Worm (Caenorhabditis elegans): ENCODE data around the gene Y67D8C.7.

Y67D8C.7 gene

DNA sequence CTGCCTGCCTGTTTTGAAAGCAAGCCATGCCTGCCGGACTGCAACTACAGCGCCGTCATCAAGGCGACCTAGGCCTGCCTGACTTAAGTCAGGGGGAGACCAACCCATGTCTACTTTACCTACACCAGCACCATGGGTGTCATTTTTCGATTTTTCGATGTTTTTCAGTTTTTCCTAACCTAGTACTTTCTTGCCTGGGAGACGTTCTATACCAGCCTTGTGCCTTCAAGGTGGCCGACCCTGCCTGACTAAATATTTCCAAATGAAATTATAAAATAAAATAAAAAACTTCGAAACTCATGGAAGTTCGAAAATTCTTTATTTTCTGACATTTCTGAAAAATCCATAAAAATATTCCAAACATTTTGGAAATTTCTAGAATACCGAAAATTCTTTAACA lies 10.1 kb upstream of the Y67D8C.7 start:
- TF ChIP-seq nhr-237 (tag; optimal IDR thresholded peaks at IDR 0.05) (no peak), hlh-4 (tag; optimal IDR thresholded peaks at IDR 0.05) (no peak), grh-1 (GFP tag; IDR thresholded peaks at IDR 0.05) (no peak), mab-9 (GFP tag; IDR thresholded peaks at IDR 0.05) (no peak), sup-37 (GFP tag; optimal IDR thresholded peaks at IDR 0.05) (no peak), fkh-8 (tag; optimal IDR thresholded peaks at IDR 0.05) (no peak), ceh-82 (tag; optimal IDR thresholded peaks at IDR 0.05) (no peak), nhr-84 (tag; optimal IDR thresholded peaks at IDR 0.05) (no peak), egl-13 (tag; optimal IDR thresholded peaks at IDR 0.05) (no peak), dsc-1 (tag; optimal IDR thresholded peaks at IDR 0.05) (no peak), sox-4 (tag; optimal IDR thresholded peaks at IDR 0.05) (no peak), lin-35 (GFP tag; optimal IDR thresholded peaks at IDR 0.05) (no peak), pag-3 (tag; optimal IDR thresholded peaks at IDR 0.05; ENCODE audit: borderline replicate concordance, insufficient read depth) (no peak), zip-4 (GFP tag; optimal IDR thresholded peaks at IDR 0.05) (no peak), lir-3 (tag; optimal IDR thresholded peaks at IDR 0.05; ENCODE audit: poor library complexity) (no peak), nhr-28 (tag; optimal IDR thresholded peaks at IDR 0.05) (no peak), mdl-1 (tag; optimal IDR thresholded peaks at IDR 0.05) (no peak), elt-2 (tag; optimal IDR thresholded peaks at IDR 0.05) (no peak), rnt-1 (tag; optimal IDR thresholded peaks at IDR 0.05) (no peak)

DNA sequence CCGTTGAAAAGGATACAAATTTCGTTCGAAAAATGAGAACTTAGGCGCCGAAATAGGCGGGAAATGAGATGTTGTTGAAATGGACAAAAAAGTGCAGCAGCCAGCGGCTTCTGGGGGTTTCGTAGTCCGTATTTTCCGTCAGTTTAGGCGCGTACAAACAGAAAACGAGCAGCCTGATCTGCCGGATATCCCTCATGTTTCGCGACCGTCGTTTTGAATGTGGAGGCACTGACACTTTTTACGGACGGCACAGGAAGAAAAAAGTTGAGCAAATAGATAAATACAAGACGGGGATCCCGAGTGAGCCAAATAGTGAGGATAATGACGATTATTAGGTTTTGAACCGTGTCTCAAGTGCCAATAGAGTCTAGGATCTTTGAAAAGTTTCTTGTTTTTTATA lies 9.5 kb upstream of the Y67D8C.7 start, which contains the start of gene Y67D8C.22:
TSS of gene Y67D8C.22 (minus strand) at position 101 of the 400 bp plus-strand sequence.
- TF ChIP-seq tlp-1 (tag; optimal IDR thresholded peaks at IDR 0.05) (no peak), mep-1 (tag; optimal IDR thresholded peaks at IDR 0.05) (no peak), xbp-1 (tag; optimal IDR thresholded peaks at IDR 0.05) (no peak), zag-1 (tag; optimal IDR thresholded peaks at IDR 0.05) (no peak), efl-3 (GFP tag; optimal IDR thresholded peaks at IDR 0.05) (no peak), mab-9 (GFP tag; IDR thresholded peaks at IDR 0.05) (no peak), vab-15 (tag; optimal IDR thresholded peaks at IDR 0.05) (no peak)

DNA sequence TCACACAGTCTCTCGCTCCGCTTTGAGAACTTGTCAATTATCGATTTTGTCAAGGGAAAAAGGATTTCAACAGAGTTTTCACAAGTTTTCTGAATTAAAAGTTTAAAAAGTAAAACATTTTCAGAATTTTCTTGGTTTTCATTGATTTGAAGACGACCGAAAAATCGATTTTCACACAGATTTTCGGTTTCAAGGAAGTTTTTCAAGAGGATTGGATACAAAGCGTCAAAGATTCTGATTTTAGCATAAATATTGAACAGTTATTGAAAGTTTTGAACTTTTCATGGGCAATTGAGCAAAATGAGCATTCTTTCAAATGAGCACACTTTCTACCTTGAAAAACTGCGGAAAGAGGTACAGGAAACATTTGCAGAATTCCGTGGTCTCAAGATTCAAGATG lies 5.3 kb upstream of the Y67D8C.7 start, which contains the start of gene Y67D8C.2:
TSS of gene Y67D8C.2 (plus strand) at position 301 of the 400 bp plus-strand sequence.
- TF ChIP-seq nhr-90 (tag; optimal IDR thresholded peaks at IDR 0.05; ENCODE audit: poor library complexity), result no peak
- TF ChIP-seq C04F5.9 (tag; optimal IDR thresholded peaks at IDR 0.05), result no peak
- TF ChIP-seq pax-3 (tag; optimal IDR thresholded peaks at IDR 0.05), result no peak
- no peak for TF ChIP-seq pqm-1 (tag; optimal IDR thresholded peaks at IDR 0.05)
- TF ChIP-seq mab-9 (GFP tag; IDR thresholded peaks at IDR 0.05), result no peak
- no peak for TF ChIP-seq ceh-63 (GFP tag; optimal IDR thresholded peaks at IDR 0.05)
- no peak for TF ChIP-seq jun-1 (tag; optimal IDR thresholded peaks at IDR 0.05)
- no peak for TF ChIP-seq lin-15B (tag; optimal IDR thresholded peaks at IDR 0.05)
- no peak for TF ChIP-seq ets-5 (GFP tag; IDR thresholded peaks at IDR 0.05)
- no peak for TF ChIP-seq unc-30 (tag; optimal IDR thresholded peaks at IDR 0.05)
- no peak for TF ChIP-seq zag-1 (tag; optimal IDR thresholded peaks at IDR 0.05)
- no peak for TF ChIP-seq ceh-88 (GFP tag; IDR thresholded peaks at IDR 0.05)
- TF ChIP-seq elt-3 (tag; optimal IDR thresholded peaks at IDR 0.05), result no peak
- TF ChIP-seq C34B4.2 (tag; optimal IDR thresholded peaks at IDR 0.05), result no peak
- no peak for TF ChIP-seq snpc-4 (tag; optimal IDR thresholded peaks at IDR 0.05)

Measured in whole organism, L1 larva.